Worm (Caenorhabditis elegans): ENCODE data around the gene ceh-43.

- no peak for TF ChIP-seq nhr-12 (tag; optimal IDR thresholded peaks at IDR 0.05)
- no peak for TF ChIP-seq elt-2 (tag; optimal IDR thresholded peaks at IDR 0.05)
- TF ChIP-seq jun-1 (tag; optimal IDR thresholded peaks at IDR 0.05), result no peak
- TF ChIP-seq ama-1 (optimal IDR thresholded peaks at IDR 0.05), result no peak
- no peak for TF ChIP-seq elt-1 (tag; optimal IDR thresholded peaks at IDR 0.05)
These were observed 42.6 kb downstream of the ceh-43 start, which contains the start of gene prdx-3 for ce11 chrIII:4407144-4407543.

All from whole organism, L3 larva.